Worm (Caenorhabditis elegans): ENCODE measurements around the gene arrd-7.

arrd-7 gene

ce11 chrII:12041116-12041515 lies 21.3 kb downstream of the arrd-7 start:
- TF ChIP-seq unc-39 (tag; optimal IDR thresholded peaks at IDR 0.05) (no peak), bed-3 (GFP tag; optimal IDR thresholded peaks at IDR 0.05) (no peak), ceh-39 (tag; optimal IDR thresholded peaks at IDR 0.05) (no peak), ces-1 (GFP tag; optimal IDR thresholded peaks at IDR 0.05) (no peak), mls-2 (tag; optimal IDR thresholded peaks at IDR 0.05) (no peak), M03D4.4 (tag; optimal IDR thresholded peaks at IDR 0.05) (no peak), lin-32 (GFP tag; optimal IDR thresholded peaks at IDR 0.05) (no peak), unc-62 (GFP tag; optimal IDR thresholded peaks at IDR 0.05) (no peak), ham-2 (GFP tag; optimal IDR thresholded peaks at IDR 0.05) (no peak), nhr-2 (tag; optimal IDR thresholded peaks at IDR 0.05) (no peak)

- TF ChIP-seq nhr-237 (tag; optimal IDR thresholded peaks at IDR 0.05) (peak; percentile 15), mab-5 (tag; optimal IDR thresholded peaks at IDR 0.05) (no peak), unc-120 (tag; optimal IDR thresholded peaks at IDR 0.05; ENCODE audit: poor library complexity, severe bottlenecking) (peak; percentile 79), lsy-2 (tag; optimal IDR thresholded peaks at IDR 0.05) (peak; percentile 10), ces-1 (GFP tag; optimal IDR thresholded peaks at IDR 0.05) (peak; percentile 66)
Measured at ce11 chrII:12040167-12040566, 22.3 kb downstream of the arrd-7 start.

ce11 chrII:12039039-12039438 lies 23.4 kb downstream of the arrd-7 start, which contains the start of gene tpi-1:
Gene tpi-1, minus strand, starts transcription at chrII:12039139.
- TF ChIP-seq ceh-83 (GFP tag; optimal IDR thresholded peaks at IDR 0.05) (no peak), unc-120 (tag; optimal IDR thresholded peaks at IDR 0.05; ENCODE audit: poor library complexity, severe bottlenecking) (no peak), ham-2 (GFP tag; optimal IDR thresholded peaks at IDR 0.05) (no peak), lin-32 (GFP tag; optimal IDR thresholded peaks at IDR 0.05) (no peak), nhr-2 (tag; optimal IDR thresholded peaks at IDR 0.05) (no peak), sem-2 (GFP tag; optimal IDR thresholded peaks at IDR 0.05) (no peak), nhr-12 (tag; optimal IDR thresholded peaks at IDR 0.05) (no peak), flh-1 (GFP tag; optimal IDR thresholded peaks at IDR 0.05) (no peak), nhr-237 (tag; optimal IDR thresholded peaks at IDR 0.05) (no peak), drap-1 (GFP tag; optimal IDR thresholded peaks at IDR 0.05) (no peak), elt-3 (tag; optimal IDR thresholded peaks at IDR 0.05) (no peak), unc-62 (GFP tag; optimal IDR thresholded peaks at IDR 0.05) (no peak), unc-39 (tag; optimal IDR thresholded peaks at IDR 0.05) (no peak), blmp-1 (tag; optimal IDR thresholded peaks at IDR 0.05) (no peak), nhr-28 (tag; optimal IDR thresholded peaks at IDR 0.05) (no peak), hlh-1 (tag; optimal IDR thresholded peaks at IDR 0.05) (no peak), sptf-1 (tag; optimal IDR thresholded peaks at IDR 0.05) (no peak)

ce11 chrII:12036516-12036915 lies 25.9 kb downstream of the arrd-7 start, which contains the start of gene cyn-16:
Gene cyn-16, minus strand, starts transcription at chrII:12036742.
- TF ChIP-seq mab-5 (tag; optimal IDR thresholded peaks at IDR 0.05) (no peak), nhr-2 (tag; optimal IDR thresholded peaks at IDR 0.05) (no peak), lin-13 (tag; optimal IDR thresholded peaks at IDR 0.05) (no peak), cnd-1 (tag; optimal IDR thresholded peaks at IDR 0.05) (no peak), sem-2 (GFP tag; optimal IDR thresholded peaks at IDR 0.05) (no peak), snpc-4 (tag; optimal IDR thresholded peaks at IDR 0.05) (no peak), ceh-43 (GFP tag; optimal IDR thresholded peaks at IDR 0.05) (no peak), elt-1 (tag; optimal IDR thresholded peaks at IDR 0.05; ENCODE audit: borderline replicate concordance, insufficient read depth) (no peak), mep-1 (tag; optimal IDR thresholded peaks at IDR 0.05) (no peak)

ce11 chrII:12036075-12036474 lies 26.3 kb downstream of the arrd-7 start:
- TF ChIP-seq ceh-43 (GFP tag; optimal IDR thresholded peaks at IDR 0.05) (no peak), lin-13 (tag; optimal IDR thresholded peaks at IDR 0.05) (no peak), nhr-76 (tag; optimal IDR thresholded peaks at IDR 0.05) (no peak), sem-2 (GFP tag; optimal IDR thresholded peaks at IDR 0.05) (no peak), nhr-28 (tag; optimal IDR thresholded peaks at IDR 0.05) (no peak), nhr-12 (tag; optimal IDR thresholded peaks at IDR 0.05) (no peak), ceh-39 (tag; optimal IDR thresholded peaks at IDR 0.05) (no peak), ztf-11 (tag; optimal IDR thresholded peaks at IDR 0.05) (no peak), bed-3 (GFP tag; optimal IDR thresholded peaks at IDR 0.05) (no peak), mls-2 (tag; optimal IDR thresholded peaks at IDR 0.05) (no peak), mab-5 (tag; optimal IDR thresholded peaks at IDR 0.05) (no peak), lsy-2 (tag; optimal IDR thresholded peaks at IDR 0.05) (no peak), blmp-1 (tag; optimal IDR thresholded peaks at IDR 0.05) (no peak), cnd-1 (tag; optimal IDR thresholded peaks at IDR 0.05) (no peak), elt-1 (tag; optimal IDR thresholded peaks at IDR 0.05; ENCODE audit: borderline replicate concordance, insufficient read depth) (no peak), pha-4 (tag; optimal IDR thresholded peaks at IDR 0.05) (no peak)

Measured in whole organism, mixed stage, embryonic.